Worm (Caenorhabditis elegans) whole organism, mixed stage, embryonic: ENCODE results near the gene ZK185.1.

ENCODE experiments used
- blmp-1 ChIP-seq: fragments of 150-350 bp; optimal IDR thresholded peaks from 2 replicates; lab custom pipeline; 2014; ENCODE audit warnings: missing biosample characterization, missing genetic modification characterization
- ceh-39 ChIP-seq: fragments of 150-350 bp; optimal IDR thresholded peaks from 2 replicates; lab custom pipeline; 2014; ENCODE audit warnings: missing biosample characterization, missing genetic modification characterization
- ceh-43 ChIP-seq: fragments of 200-800 bp; sonication (Bioruptor generic); optimal IDR thresholded peaks from 2 replicates; lab custom pipeline; 2018; ENCODE audit warnings: mild to moderate bottlenecking, missing genetic modification characterization, moderate library complexity, missing compliant biosample characterization
- ceh-83 ChIP-seq: fragments of 200-800 bp; sonication (Bioruptor generic); optimal IDR thresholded peaks from 2 replicates; lab custom pipeline; 2018; ENCODE audit warnings: mild to moderate bottlenecking, missing genetic modification characterization, missing compliant biosample characterization
- cnd-1 ChIP-seq: fragments of 200-800 bp; sonication (Bioruptor generic); optimal IDR thresholded peaks from 2 replicates; lab custom pipeline; 2018; ENCODE audit warnings: mild to moderate bottlenecking, missing genetic modification characterization, missing compliant biosample characterization
- drap-1 ChIP-seq: fragments of 200-800 bp; sonication (Bioruptor generic); optimal IDR thresholded peaks from 3 replicates; lab custom pipeline; 2018; ENCODE audit warnings: mild to moderate bottlenecking, missing genetic modification characterization, missing compliant biosample characterization
- elt-1 ChIP-seq: sonication (generic microtip); optimal IDR thresholded peaks from 2 replicates; lab custom pipeline; 2017; ENCODE audit warnings: missing genetic modification characterization, mild to moderate bottlenecking, missing compliant biosample characterization, antibody characterized with exemption, moderate library complexity, borderline replicate concordance; ENCODE audit not compliant: insufficient read depth
- elt-3 ChIP-seq: fragments of 150-350 bp; optimal IDR thresholded peaks from 2 replicates; lab custom pipeline; 2014; ENCODE audit warnings: missing biosample characterization, missing genetic modification characterization
- flh-1 ChIP-seq: fragments of 200-800 bp; sonication (Bioruptor generic); optimal IDR thresholded peaks from 2 replicates; lab custom pipeline; 2018; ENCODE audit warnings: mild to moderate bottlenecking, missing genetic modification characterization, moderate library complexity, missing compliant biosample characterization
- ham-2 ChIP-seq: fragments of 200-800 bp; sonication (Bioruptor generic); optimal IDR thresholded peaks from 2 replicates; lab custom pipeline; 2018; ENCODE audit warnings: mild to moderate bottlenecking, missing genetic modification characterization, missing compliant biosample characterization
- hlh-1 ChIP-seq: fragments of 150-350 bp; optimal IDR thresholded peaks from 2 replicates; lab custom pipeline; 2014; ENCODE audit warnings: missing biosample characterization, missing genetic modification reagents, missing genetic modification characterization
- lin-13 ChIP-seq: fragments of 150-350 bp; optimal IDR thresholded peaks from 2 replicates; lab custom pipeline; 2014; ENCODE audit warnings: missing biosample characterization, missing genetic modification characterization
- lin-32 ChIP-seq: fragments of 200-800 bp; sonication (Bioruptor generic); optimal IDR thresholded peaks from 2 replicates; lab custom pipeline; 2018; ENCODE audit warnings: mild to moderate bottlenecking, missing genetic modification characterization, missing compliant biosample characterization
- lsy-2 ChIP-seq: fragments of 150-350 bp; optimal IDR thresholded peaks from 2 replicates; lab custom pipeline; 2014; ENCODE audit warnings: missing biosample characterization, missing genetic modification characterization
- mab-5 ChIP-seq: fragments of 150-350 bp; optimal IDR thresholded peaks from 2 replicates; lab custom pipeline; 2014; ENCODE audit warnings: missing biosample characterization, missing genetic modification characterization
- mep-1 ChIP-seq: fragments of 150-350 bp; optimal IDR thresholded peaks from 2 replicates; lab custom pipeline; 2017; ENCODE audit warnings: missing biosample characterization, missing genetic modification reagents, missing genetic modification characterization, inconsistent platforms
- mls-2 ChIP-seq: sonication (generic microtip); optimal IDR thresholded peaks from 2 replicates; lab custom pipeline; 2016; ENCODE audit warnings: mild to moderate bottlenecking, missing genetic modification characterization, moderate library complexity, missing compliant biosample characterization
- nhr-12 ChIP-seq: fragments of 150-350 bp; optimal IDR thresholded peaks from 2 replicates; lab custom pipeline; 2014; ENCODE audit warnings: missing biosample characterization, missing genetic modification characterization
- nhr-2 ChIP-seq: fragments of 150-350 bp; optimal IDR thresholded peaks from 2 replicates; lab custom pipeline; 2014; ENCODE audit warnings: missing biosample characterization, missing genetic modification characterization
- nhr-28 ChIP-seq: fragments of 150-350 bp; optimal IDR thresholded peaks from 2 replicates; lab custom pipeline; 2014; ENCODE audit warnings: missing biosample characterization, missing genetic modification characterization
- nhr-76 ChIP-seq: sonication (generic microtip); optimal IDR thresholded peaks from 2 replicates; lab custom pipeline; 2017; ENCODE audit warnings: missing biosample characterization, missing genetic modification characterization
- pha-4 ChIP-seq: fragments of 150-350 bp; optimal IDR thresholded peaks from 2 replicates; lab custom pipeline; 2018; ENCODE audit warnings: missing biosample characterization, missing genetic modification reagents, missing genetic modification characterization
- sem-2 ChIP-seq: fragments of 200-800 bp; sonication (Bioruptor generic); optimal IDR thresholded peaks from 2 replicates; lab custom pipeline; 2018; ENCODE audit warnings: mild to moderate bottlenecking, missing genetic modification characterization, missing compliant biosample characterization
- snpc-4 ChIP-seq: fragments of 150-350 bp; optimal IDR thresholded peaks from 2 replicates; lab custom pipeline; 2014; ENCODE audit warnings: missing biosample characterization, missing genetic modification characterization
- sptf-1 ChIP-seq: sonication (generic microtip); optimal IDR thresholded peaks from 2 replicates; lab custom pipeline; 2017; ENCODE audit warnings: mild to moderate bottlenecking, missing genetic modification characterization, moderate library complexity, missing compliant biosample characterization
- unc-120 ChIP-seq: sonication (generic microtip); optimal IDR thresholded peaks from 2 replicates; lab custom pipeline; 2017; ENCODE audit warnings: missing genetic modification characterization, missing compliant biosample characterization; ENCODE audit not compliant: poor library complexity, severe bottlenecking
- unc-39 ChIP-seq: fragments of 150-350 bp; optimal IDR thresholded peaks from 2 replicates; lab custom pipeline; 2014; ENCODE audit warnings: missing biosample characterization, missing genetic modification characterization
- unc-62 ChIP-seq: fragments of 150-350 bp; optimal IDR thresholded peaks from 2 replicates; lab custom pipeline; 2014; ENCODE audit warnings: missing biosample characterization, missing genetic modification reagents, missing genetic modification characterization
- zip-8 ChIP-seq: fragments of 150-350 bp; optimal IDR thresholded peaks from 2 replicates; lab custom pipeline; 2014; ENCODE audit warnings: missing biosample characterization, missing genetic modification characterization
- ztf-11 ChIP-seq: fragments of 150-350 bp; optimal IDR thresholded peaks from 2 replicates; lab custom pipeline; 2014; ENCODE audit warnings: missing biosample characterization, missing genetic modification characterization

Gene ZK185.1

DNA sequence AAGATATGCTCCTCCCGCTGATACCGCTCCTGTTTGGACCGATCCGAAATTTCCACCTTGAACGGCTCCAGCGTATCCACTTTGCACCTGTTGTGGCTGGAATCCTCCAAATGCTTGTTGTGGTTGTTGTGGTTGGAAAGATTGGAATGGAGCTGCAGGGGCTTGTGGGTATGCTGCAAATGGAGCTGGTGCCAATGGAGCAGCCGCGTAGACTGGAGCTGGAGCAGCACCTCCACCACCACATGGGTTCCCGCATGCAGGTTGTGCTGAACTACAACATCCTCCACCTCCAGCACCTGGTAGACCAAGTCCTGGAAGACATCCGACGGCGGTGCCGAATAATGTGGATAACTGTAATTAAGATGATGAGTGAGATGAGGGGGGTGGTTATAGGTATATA lies 24.9 kb upstream of the ZK185.1 start:
- no peak for TF ChIP-seq unc-62 (GFP tag; lab: Kevin White, UChicago)

DNA sequence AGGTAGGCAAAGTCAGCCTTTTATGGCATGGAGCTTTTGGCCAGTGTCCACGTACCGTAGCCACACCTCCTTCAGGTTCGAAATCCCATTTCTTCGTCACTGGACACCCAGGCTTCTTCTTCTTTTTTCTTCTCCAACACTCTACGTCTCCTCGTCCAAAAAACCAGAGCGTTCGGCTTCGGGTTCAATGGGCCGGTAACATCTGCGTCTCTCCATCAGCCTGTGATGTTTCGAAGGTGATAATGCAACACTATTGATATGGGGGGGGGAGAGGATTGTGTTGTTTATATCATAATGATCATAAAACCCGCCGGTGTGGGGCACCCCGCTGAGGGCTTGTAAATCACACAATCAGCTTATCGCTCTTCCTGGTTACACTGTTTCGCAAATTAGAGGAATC lies 23.4 kb upstream of the ZK185.1 start, which contains the start of gene ZK180.6:
TSS of gene ZK180.6 (minus strand) at position 101 of the 400 bp plus-strand sequence.
- TF ChIP-seq elt-3 (tag; lab: Kevin White, UChicago) (no peak), ceh-39 (tag; lab: Kevin White, UChicago) (no peak), cnd-1 (no peak), ceh-83 (GFP tag; lab: Kevin White, UChicago) (no peak), pha-4 (tag; lab: Kevin White, UChicago) (no peak), nhr-28 (tag; lab: Kevin White, UChicago) (no peak), drap-1 (no peak), sptf-1 (no peak), lsy-2 (tag; lab: Kevin White, UChicago) (no peak), snpc-4 (tag; lab: Kevin White, UChicago) (no peak), ztf-11 (no peak), hlh-1 (tag; lab: Kevin White, UChicago) (no peak), ham-2 (GFP tag; lab: Kevin White, UChicago) (no peak), ceh-43 (GFP tag; lab: Kevin White, UChicago) (no peak), unc-120 (tag; lab: Kevin White, UChicago) (no peak), nhr-12 (no peak), sem-2 (no peak), blmp-1 (tag; lab: Kevin White, UChicago) (no peak), mep-1 (tag; lab: Kevin White, UChicago) (no peak)

DNA sequence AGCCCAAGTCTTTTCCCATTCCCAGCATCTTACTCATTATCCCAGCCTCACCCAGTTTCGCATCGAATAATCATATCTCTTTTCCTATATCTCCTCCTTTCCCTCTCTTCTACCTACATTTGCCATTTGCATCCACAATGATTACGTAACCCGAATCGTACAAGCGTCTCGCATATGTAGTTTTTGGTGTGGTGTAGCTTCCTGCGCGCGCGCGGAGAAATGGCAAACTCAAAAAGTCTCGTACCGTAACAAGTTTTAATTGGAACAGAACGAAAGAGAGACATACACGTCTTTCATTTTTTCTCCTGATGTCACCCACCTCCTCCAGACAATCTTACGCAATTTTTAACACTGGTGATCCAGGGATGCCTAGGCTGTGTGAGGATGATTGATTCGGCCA lies 22.3 kb upstream of the ZK185.1 start:
- TF ChIP-seq ham-2 (GFP tag; lab: Kevin White, UChicago) (no peak), sem-2 (no peak), unc-62 (GFP tag; lab: Kevin White, UChicago) (no peak)

DNA sequence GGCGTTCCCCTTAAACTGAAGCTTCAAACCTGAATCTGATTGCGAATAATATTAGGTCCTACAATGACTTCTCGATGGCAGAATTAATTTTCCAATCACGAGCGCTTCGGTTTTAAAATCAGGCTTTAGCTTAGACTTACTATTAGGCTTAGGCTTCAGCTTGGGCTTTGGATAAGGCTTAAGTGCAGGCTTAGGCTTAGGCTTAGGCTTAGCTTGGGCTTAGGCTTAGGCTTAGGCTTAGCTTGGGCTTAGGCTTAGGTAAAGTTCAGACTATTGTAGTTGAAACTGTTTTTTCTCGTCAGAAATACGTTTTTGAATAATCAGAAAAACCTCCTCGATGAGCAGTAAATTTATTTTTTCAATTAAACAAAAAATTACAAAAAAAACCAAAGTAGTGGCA lies 21.6 kb upstream of the ZK185.1 start:
- TF ChIP-seq mab-5 (tag; lab: Kevin White, UChicago) (no peak), elt-1 (tag; lab: Kevin White, UChicago) (no peak)

DNA sequence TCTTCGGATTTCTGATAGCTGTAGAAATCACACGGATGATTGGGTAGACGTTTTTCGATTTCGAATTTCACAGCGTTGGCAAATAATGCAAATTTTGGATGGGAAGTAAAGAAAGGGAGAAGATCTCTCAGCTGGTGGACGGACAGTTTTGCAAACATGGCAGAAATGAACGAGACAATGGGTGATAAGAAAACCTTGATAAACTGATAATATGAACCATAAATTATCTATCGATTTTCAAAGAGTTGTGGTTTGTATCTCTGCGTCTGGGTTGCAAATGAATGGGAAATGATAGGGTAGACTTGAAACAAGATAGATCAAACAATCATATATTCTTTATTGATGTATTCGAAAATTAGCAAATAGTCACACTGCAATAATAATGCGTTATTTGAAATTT lies 18.2 kb upstream of the ZK185.1 start, which contains the start of gene ZK185.3:
TSS of gene ZK185.3 (minus strand) at position 263 of the 400 bp plus-strand sequence.
- TF ChIP-seq nhr-28 (tag; lab: Kevin White, UChicago) (no peak), nhr-2 (no peak), flh-1 (GFP tag; lab: Kevin White, UChicago) (no peak), mls-2 (tag; lab: Kevin White, UChicago) (no peak), nhr-76 (tag; lab: Kevin White, UChicago) (no peak), unc-120 (tag; lab: Kevin White, UChicago) (no peak), snpc-4 (tag; lab: Kevin White, UChicago) (no peak), elt-3 (tag; lab: Kevin White, UChicago) (no peak), lin-32 (GFP tag; lab: Kevin White, UChicago) (no peak), lin-13 (no peak), nhr-12 (no peak), lsy-2 (tag; lab: Kevin White, UChicago) (no peak)
- TF ChIP-seq, all 35 proteins: peak for 0

DNA sequence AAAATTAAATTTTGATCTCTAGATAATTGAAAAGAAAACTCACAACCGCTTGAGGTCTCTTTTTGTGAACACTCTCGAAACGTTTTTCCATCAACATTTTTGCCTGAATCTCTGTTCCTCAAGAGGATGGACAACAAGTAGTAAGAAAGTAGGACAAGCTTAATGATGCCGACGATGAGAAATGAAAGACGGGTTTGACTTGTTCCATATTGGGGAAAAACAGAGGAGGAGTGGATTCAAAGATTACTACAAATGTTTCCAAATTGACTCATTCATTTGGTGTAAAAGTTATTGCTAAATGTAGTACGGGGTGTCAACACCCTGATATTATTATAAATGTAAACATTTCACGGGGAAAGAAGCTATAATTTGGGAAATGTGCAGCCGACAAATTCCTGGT lies 15.3 kb upstream of the ZK185.1 start, which contains the start of gene ZK185.4:
TSS of gene ZK185.4 (minus strand) at position 101 of the 400 bp plus-strand sequence.
- TF ChIP-seq zip-8 (tag; lab: Kevin White, UChicago) (no peak), mls-2 (tag; lab: Kevin White, UChicago) (no peak), blmp-1 (tag; lab: Kevin White, UChicago) (no peak), unc-120 (tag; lab: Kevin White, UChicago) (no peak), unc-39 (no peak), ceh-83 (GFP tag; lab: Kevin White, UChicago) (no peak), nhr-76 (tag; lab: Kevin White, UChicago) (no peak), mep-1 (tag; lab: Kevin White, UChicago) (no peak), lsy-2 (tag; lab: Kevin White, UChicago) (no peak), ceh-43 (GFP tag; lab: Kevin White, UChicago) (no peak), lin-32 (GFP tag; lab: Kevin White, UChicago) (no peak), cnd-1 (no peak), nhr-28 (tag; lab: Kevin White, UChicago) (no peak), unc-62 (GFP tag; lab: Kevin White, UChicago) (no peak), mab-5 (tag; lab: Kevin White, UChicago) (no peak), sptf-1 (no peak)
